Fruit fly (Drosophila melanogaster): Measurements from ENCODE around the gene CG33722.

DNA sequence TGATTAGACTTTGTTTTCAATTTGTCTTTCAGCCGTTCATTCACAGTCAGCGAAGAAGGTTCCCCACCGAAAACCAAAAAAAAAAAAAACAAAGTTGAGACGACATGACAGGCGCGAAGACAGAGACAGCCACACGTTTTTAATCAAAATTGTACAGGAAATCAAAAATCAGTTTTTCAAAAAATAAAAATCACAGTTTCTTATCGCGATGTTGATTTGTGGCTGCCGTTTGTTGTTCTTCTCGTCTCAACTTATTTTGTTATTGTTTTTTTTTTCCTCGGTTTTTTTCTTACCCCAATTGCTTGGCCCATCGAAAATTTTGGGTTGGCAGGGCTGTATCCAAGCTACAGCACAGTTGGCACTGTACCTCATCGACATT, 36.6 kb upstream of the CG33722 start:
- no peak for TF ChIP-seq bigmax (GFP tag; optimal IDR thresholded peaks at IDR 0.05)
- TF ChIP-seq lov (optimal IDR thresholded peaks at IDR 0.05): no peak
- no peak for TF ChIP-seq lov (GFP tag; IDR thresholded peaks at IDR 0.05)
